Worm (Caenorhabditis elegans) whole organism, L4 larva: Measurements from ENCODE around the gene tsp-5.
"Not testable (repeated sequence)": the region's sequence is repeated elsewhere in the genome, so short reads cannot be mapped to it uniquely, and the experiment has no call there.

Source experiments
- D1046.2 ChIP-seq: fragments of 200-800 bp; sonication (Bioruptor generic); IDR thresholded peaks from 2 replicates; pipeline ENCODE4 v1.3.6; 2022; ENCODE audit warnings: missing genetic modification characterization, missing compliant biosample characterization
- F26F4.8 ChIP-seq: fragments of 200-800 bp; sonication (Bioruptor generic); conservative IDR thresholded peaks from 2 replicates; pipeline ENCODE4 v1.3.6; 2022; ENCODE audit warnings: missing genetic modification characterization, missing compliant biosample characterization
- F44E2.7 ChIP-seq: fragments of 200-800 bp; sonication (Bioruptor generic); IDR thresholded peaks from 2 replicates; pipeline ENCODE4 v2.1.2; 2022; ENCODE audit warnings: missing genetic modification characterization, missing compliant biosample characterization
- F49E8.2 ChIP-seq: sonication (generic microtip); optimal IDR thresholded peaks from 2 replicates; lab custom pipeline; 2016; ENCODE audit warnings: missing compliant biosample characterization, mild to moderate bottlenecking, missing genetic modification characterization, borderline replicate concordance
- R02D3.7 ChIP-seq: fragments of 150-350 bp; sonication (generic microtip); optimal IDR thresholded peaks from 3 replicates; lab custom pipeline; 2014; ENCODE audit warnings: missing biosample characterization, missing genetic modification characterization
- T26A8.4 ChIP-seq: fragments of 200-800 bp; sonication (Bioruptor generic); IDR thresholded peaks from 2 replicates; pipeline ENCODE4 v1.3.6; 2022; ENCODE audit warnings: missing genetic modification characterization, missing compliant biosample characterization
- attf-4 ChIP-seq: sonication (generic microtip); optimal IDR thresholded peaks from 3 replicates; lab custom pipeline; 2017; ENCODE audit warnings: missing biosample characterization, missing genetic modification characterization
- ceh-28 ChIP-seq: fragments of 150-350 bp; optimal IDR thresholded peaks from 2 replicates; lab custom pipeline; 2014; ENCODE audit warnings: missing biosample characterization, missing genetic modification reagents, missing genetic modification characterization
- daf-12 ChIP-seq: fragments of 150-350 bp; optimal IDR thresholded peaks from 2 replicates; lab custom pipeline; 2014; ENCODE audit warnings: missing biosample characterization, missing genetic modification reagents, missing genetic modification characterization
- daf-8 ChIP-seq: fragments of 200-800 bp; sonication (Bioruptor generic); IDR thresholded peaks from 2 replicates; pipeline ENCODE4 v1.3.6; 2022; ENCODE audit warnings: missing genetic modification characterization, missing compliant biosample characterization
- dpl-1 ChIP-seq: fragments of 150-350 bp; optimal IDR thresholded peaks from 2 replicates; lab custom pipeline; 2014; ENCODE audit warnings: missing biosample characterization, missing genetic modification reagents, missing genetic modification characterization
- dve-1 ChIP-seq: sonication (generic microtip); optimal IDR thresholded peaks from 2 replicates; lab custom pipeline; 2017; ENCODE audit warnings: antibody characterized with exemption, mild to moderate bottlenecking, missing genetic modification characterization, missing compliant biosample characterization; ENCODE audit not compliant: insufficient read depth
- egl-27 ChIP-seq: sonication (generic microtip); optimal IDR thresholded peaks from 3 replicates; lab custom pipeline; 2017; ENCODE audit warnings: missing biosample characterization, missing genetic modification reagents, missing genetic modification characterization
- fos-1 ChIP-seq: fragments of 150-350 bp; optimal IDR thresholded peaks from 2 replicates; lab custom pipeline; 2014; ENCODE audit warnings: missing biosample characterization, missing genetic modification characterization
- hlh-11 ChIP-seq: fragments of 200-800 bp; sonication (Bioruptor generic); optimal IDR thresholded peaks from 2 replicates; lab custom pipeline; 2018; ENCODE audit warnings: mild to moderate bottlenecking, missing genetic modification characterization, missing compliant biosample characterization
- hlh-30 ChIP-seq: sonication (generic microtip); optimal IDR thresholded peaks from 2 replicates; lab custom pipeline; 2017; ENCODE audit warnings: antibody characterized with exemption, mild to moderate bottlenecking, missing genetic modification characterization, missing compliant biosample characterization; ENCODE audit not compliant: insufficient read depth
- lir-3 ChIP-seq: sonication (generic microtip); optimal IDR thresholded peaks from 2 replicates; lab custom pipeline; 2016; ENCODE audit warnings: mild to moderate bottlenecking, missing genetic modification characterization, missing compliant biosample characterization
- nhr-10 ChIP-seq: fragments of 150-350 bp; optimal IDR thresholded peaks from 2 replicates; lab custom pipeline; 2014; ENCODE audit warnings: missing biosample characterization, missing genetic modification characterization
- nhr-102 ChIP-seq: sonication (generic microtip); optimal IDR thresholded peaks from 2 replicates; lab custom pipeline; 2016; ENCODE audit warnings: mild to moderate bottlenecking, missing genetic modification characterization, moderate library complexity, missing compliant biosample characterization
- nhr-11 ChIP-seq: fragments of 150-350 bp; optimal IDR thresholded peaks from 2 replicates; lab custom pipeline; 2014; ENCODE audit warnings: missing biosample characterization, missing genetic modification characterization
- nhr-28 ChIP-seq: fragments of 150-350 bp; optimal IDR thresholded peaks from 2 replicates; lab custom pipeline; 2014; ENCODE audit warnings: missing biosample characterization, missing genetic modification characterization
- nhr-48 ChIP-seq: sonication (generic microtip); optimal IDR thresholded peaks from 2 replicates; lab custom pipeline; 2016; ENCODE audit warnings: mild to moderate bottlenecking, missing genetic modification characterization, missing compliant biosample characterization
- nhr-6 ChIP-seq: fragments of 150-350 bp; optimal IDR thresholded peaks from 2 replicates; lab custom pipeline; 2014; ENCODE audit warnings: missing biosample characterization, missing genetic modification characterization
- pha-4 ChIP-seq, 2 experiments: fragments of 150-350 bp in 1 of 2; fragments of 200-800 bp in 1 of 2; sonication (Bioruptor generic) in 1 of 2; IDR thresholded peaks in 1 of 2; optimal IDR thresholded peaks in 1 of 2; 2 replicates each; pipeline versions ENCODE4 v1.3.6 to Lab custom; 2014 to 2022; ENCODE audit warnings: missing genetic modification characterization in 2 of 2, missing genetic modification reagents in 2 of 2, missing biosample characterization in 1 of 2, missing compliant biosample characterization in 1 of 2
- snpc-1.2 ChIP-seq: fragments of 200-800 bp; sonication (Bioruptor generic); IDR thresholded peaks from 2 replicates; pipeline ENCODE4 v1.3.6; 2022; ENCODE audit warnings: missing genetic modification reagents, missing genetic modification characterization, missing compliant biosample characterization
- spr-1 ChIP-seq: sonication (generic microtip); optimal IDR thresholded peaks from 2 replicates; lab custom pipeline; 2016; ENCODE audit warnings: mild to moderate bottlenecking, missing genetic modification characterization, missing compliant biosample characterization
- unc-130 ChIP-seq: sonication (generic microtip); optimal IDR thresholded peaks from 2 replicates; lab custom pipeline; 2016; ENCODE audit warnings: missing genetic modification reagents, missing genetic modification characterization, missing compliant biosample characterization
- unc-39 ChIP-seq: sonication (generic microtip); optimal IDR thresholded peaks from 2 replicates; lab custom pipeline; 2017; ENCODE audit warnings: missing biosample characterization, missing genetic modification characterization
- unc-62 ChIP-seq, 3 experiments: fragments of 150-350 bp in 1 of 3; sonication (generic microtip); optimal IDR thresholded peaks in 2 of 3; peaks in 1 of 3; 1 replicate in 1 of 3; 2 replicates in 2 of 3; lab custom pipeline; 2014 to 2017; ENCODE audit warnings: missing biosample characterization in 3 of 3, missing genetic modification characterization in 3 of 3, missing genetic modification reagents in 3 of 3, missing genotype in 1 of 3
- vab-7 ChIP-seq: fragments of 200-800 bp; sonication (Bioruptor generic); IDR thresholded peaks from 2 replicates; pipeline ENCODE4 v1.3.6; 2022; ENCODE audit warnings: missing genetic modification reagents, missing genetic modification characterization, missing compliant biosample characterization
- zfp-3 ChIP-seq: fragments of 200-800 bp; sonication (Bioruptor generic); conservative IDR thresholded peaks from 2 replicates; pipeline ENCODE4 v1.3.6; 2022; ENCODE audit warnings: missing genetic modification reagents, missing genetic modification characterization, missing compliant biosample characterization
- zip-11 ChIP-seq: fragments of 200-800 bp; sonication (Bioruptor generic); IDR thresholded peaks from 2 replicates; pipeline ENCODE4 v1.3.6; 2022; ENCODE audit warnings: missing genetic modification characterization, missing compliant biosample characterization

tsp-5 gene

ce11 chrIV:13593351-13593750, 1.8 kb upstream of the tsp-5 start, which contains the start of gene Y45F10B.3:
Gene Y45F10B.3 (plus strand): TSS chrIV:13593651.
- TF ChIP-seq unc-130 = no peak
- TF ChIP-seq egl-27 = no peak
- TF ChIP-seq snpc-1.2 = no peak
- no peak for TF ChIP-seq R02D3.7
- TF ChIP-seq unc-39 (tag; lab: Kevin White, UChicago) = no peak
- no peak for TF ChIP-seq fos-1 (tag; lab: Kevin White, UChicago)
- TF ChIP-seq daf-8 (GFP tag; lab: Robert Waterston, UW) = no peak
- no peak for TF ChIP-seq nhr-6 (tag; lab: Kevin White, UChicago)
- TF ChIP-seq nhr-48 = no peak
- no peak for TF ChIP-seq spr-1
- no peak for TF ChIP-seq nhr-102 (tag; lab: Kevin White, UChicago)
- TF ChIP-seq unc-62 (GFP tag; optimal IDR thresholded peaks at IDR 0.05 in 1 of 2; lab: Kevin White, UChicago) = no peak
- TF ChIP-seq unc-62 (tag; optimal IDR thresholded peaks at IDR 0.05; lab: Kevin White, UChicago) = no peak
- no peak for TF ChIP-seq hlh-30 (tag; lab: Kevin White, UChicago)
- TF ChIP-seq dve-1 (tag; lab: Kevin White, UChicago) = no peak
- no peak for TF ChIP-seq F26F4.8

ce11 chrIV:13588544-13589043, 3.0 kb downstream of the tsp-5 start, which contains the start of gene sru-9:
Gene sru-9 (plus strand): TSS chrIV:13588993.
- TF ChIP-seq snpc-1.2 = peak; percentile 66

ce11 chrIV:13587175-13587574, 4.4 kb downstream of the tsp-5 start, which contains the start of gene Y45F10B.12:
Gene Y45F10B.12 (plus strand): TSS chrIV:13587475.
- no peak for TF ChIP-seq F49E8.2
- no peak for TF ChIP-seq T26A8.4 (GFP tag; lab: Robert Waterston, UW)
- TF ChIP-seq nhr-10 (tag; lab: Kevin White, UChicago) = no peak
- TF ChIP-seq F44E2.7 = no peak
- no peak for TF ChIP-seq D1046.2 (GFP tag; lab: Robert Waterston, UW)
- TF ChIP-seq unc-62 (GFP tag; optimal IDR thresholded peaks at IDR 0.05 in 1 of 2; lab: Kevin White, UChicago) = peak in 1 of 2 experiments; percentile 85
- TF ChIP-seq unc-62 (tag; optimal IDR thresholded peaks at IDR 0.05; lab: Kevin White, UChicago) = no peak

DNA sequence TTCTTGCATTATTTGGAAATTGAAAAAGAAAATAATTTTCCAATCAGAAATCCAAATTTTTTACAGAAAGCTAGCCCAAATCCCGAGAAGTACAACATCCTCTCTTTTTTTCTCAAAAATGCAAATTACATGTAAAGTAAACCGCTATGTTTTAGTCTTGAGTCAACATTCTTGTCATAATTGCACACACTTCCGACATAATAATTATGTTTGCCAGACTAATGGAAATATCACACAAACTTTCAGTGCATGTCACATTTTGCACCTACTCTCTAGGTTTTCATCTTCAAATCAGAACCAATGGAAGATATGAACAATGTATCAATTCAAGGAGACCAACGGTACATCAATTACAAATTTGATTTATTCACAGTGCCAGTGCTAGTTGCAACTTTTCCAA, 6.9 kb downstream of the tsp-5 start, which contains the start of gene sru-11:
Gene sru-11, plus strand, starts transcription at position 301 of the 400 bp plus-strand sequence.
- no peak for TF ChIP-seq nhr-6 (tag; lab: Kevin White, UChicago)
- no peak for TF ChIP-seq zfp-3 (GFP tag; lab: Robert Waterston, UW)
- TF ChIP-seq attf-4 (tag; lab: Kevin White, UChicago) = no peak
- no peak for TF ChIP-seq zip-11
- TF ChIP-seq pha-4 (GFP tag; IDR thresholded peaks at IDR 0.05; lab: Robert Waterston, UW) = no peak
- no peak for TF ChIP-seq pha-4 (tag; optimal IDR thresholded peaks at IDR 0.05; lab: Kevin White, UChicago)
- TF ChIP-seq dpl-1 (GFP tag; lab: Kevin White, UChicago) = no peak
- TF ChIP-seq, all 104 proteins: peak for 0

- TF ChIP-seq ceh-28 (tag; lab: Kevin White, UChicago) = no peak
- TF ChIP-seq vab-7 = no peak
- no peak for TF ChIP-seq nhr-48
- TF ChIP-seq daf-12 (tag; lab: Kevin White, UChicago) = no peak
- TF ChIP-seq nhr-28 = no peak
Observed at ce11 chrIV:13582909-13583308, 8.6 kb downstream of the tsp-5 start, which contains the start of gene sru-12. Gene sru-12 (plus strand): TSS chrIV:13583209.

DNA sequence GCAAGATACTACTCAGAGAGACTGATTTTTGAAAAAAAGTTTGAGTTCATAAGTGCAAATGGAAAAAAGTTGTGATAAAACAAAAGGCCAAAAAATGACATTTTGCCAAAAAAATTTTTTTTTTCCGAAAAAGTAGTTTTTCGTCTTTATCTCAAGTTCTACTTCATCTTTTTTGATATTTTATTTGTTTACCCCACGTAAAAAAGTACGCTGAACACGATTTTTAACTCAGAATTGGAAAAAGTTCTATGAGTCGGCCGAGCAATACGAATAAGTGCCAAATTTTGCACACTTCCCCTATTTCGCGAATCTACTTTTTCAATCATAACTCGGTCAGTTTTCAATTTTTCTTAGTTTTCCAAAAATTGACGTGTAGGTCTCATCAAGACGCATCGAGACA, 12.6 kb downstream of the tsp-5 start, which contains the start of gene sru-16:
Gene sru-16, plus strand, starts transcription at position 301 of the 400 bp plus-strand sequence.
- not testable (repeated sequence) for TF ChIP-seq hlh-11; nhr-11 (tag; lab: Kevin White, UChicago); lir-3 (tag; lab: Kevin White, UChicago)
- TF ChIP-seq, all 104 proteins: peak for 0; not testable (repeated sequence) for 104
